Worm (Caenorhabditis elegans) whole organism, L4/young adult: ENCODE results near the gene gap-1.

Experiments used
- W03F9.2 ChIP-seq: fragments of 150-350 bp; optimal IDR thresholded peaks from 2 replicates; lab custom pipeline; 2014; ENCODE audit warnings: missing biosample characterization, missing genetic modification characterization
- him-1 ChIP-seq: sonication (generic microtip); optimal IDR thresholded peaks from 2 replicates; lab custom pipeline; 2016; ENCODE audit warnings: missing genotype, missing genetic modification reagents, missing genetic modification characterization, missing compliant biosample characterization

- TF ChIP-seq W03F9.2 (tag; lab: Kevin White, UChicago) (no peak), him-1 (tag; lab: Kevin White, UChicago) (no peak)
These were observed 3.4 kb upstream of the gap-1 start for ce11 chrX:2188885-2189284.
